Worm (Caenorhabditis elegans) whole organism, L4/young adult: ENCODE results near the gene moc-3.

ENCODE experiments used
- W03F9.2 ChIP-seq: fragments of 150-350 bp; optimal IDR thresholded peaks from 2 replicates; lab custom pipeline; 2014; ENCODE audit warnings: missing biosample characterization, missing genetic modification characterization
- dao-5 ChIP-seq: sonication (generic microtip); optimal IDR thresholded peaks from 2 replicates; lab custom pipeline; 2016; ENCODE audit warnings: missing genotype, missing genetic modification characterization, moderate library complexity, missing compliant biosample characterization
- him-1 ChIP-seq: sonication (generic microtip); optimal IDR thresholded peaks from 2 replicates; lab custom pipeline; 2016; ENCODE audit warnings: missing genotype, missing genetic modification reagents, missing genetic modification characterization, missing compliant biosample characterization

moc-3 gene

DNA sequence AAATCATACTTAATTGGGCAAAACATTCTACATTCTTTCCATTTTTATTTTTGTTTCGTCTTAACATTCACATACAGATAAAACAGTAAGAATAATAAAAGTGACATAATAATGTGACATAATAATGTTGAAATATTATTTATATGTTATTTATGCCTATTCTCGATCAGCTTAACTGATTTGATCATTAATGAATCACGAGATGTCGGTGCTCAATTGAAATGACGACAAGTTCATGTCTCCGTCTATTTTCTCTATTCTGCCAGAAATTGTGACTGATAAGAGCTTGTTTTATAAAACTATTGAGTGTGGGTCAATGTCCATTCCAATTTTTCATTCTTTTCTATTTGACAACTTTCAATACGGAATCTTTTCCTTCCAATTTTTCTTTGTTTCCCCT lies 21.4 kb downstream of the moc-3 start:
- TF ChIP-seq dao-5 (tag; lab: Kevin White, UChicago) (no peak), W03F9.2 (no peak), him-1 (tag; lab: Kevin White, UChicago) (no peak)

DNA sequence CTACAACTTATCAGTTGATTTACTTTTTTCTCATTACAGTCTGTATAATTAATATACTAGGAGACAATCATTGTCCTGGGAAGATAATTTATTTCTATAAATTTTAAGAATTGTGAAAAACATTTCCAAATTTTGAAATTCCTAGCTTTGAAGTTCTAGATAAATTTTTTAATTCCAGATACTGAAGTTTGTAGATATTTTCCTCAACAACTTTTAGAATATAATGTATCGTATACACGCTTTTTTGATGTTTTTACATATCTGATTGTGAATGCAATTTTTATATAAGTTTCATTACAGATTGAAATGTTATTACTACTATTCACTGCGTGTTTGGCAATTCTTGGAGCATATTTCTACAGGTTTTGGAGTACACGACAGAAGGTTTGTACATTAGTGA lies 21.8 kb downstream of the moc-3 start, which contains the start of gene faah-2:
faah-2 (plus strand) TSS at position 301 of the 400 bp plus-strand sequence.
- TF ChIP-seq him-1 (tag; lab: Kevin White, UChicago) (no peak), W03F9.2 (no peak), dao-5 (tag; lab: Kevin White, UChicago) (no peak)

- TF ChIP-seq W03F9.2 (no peak), dao-5 (tag; lab: Kevin White, UChicago) (no peak), him-1 (tag; lab: Kevin White, UChicago) (no peak)
These were observed 22.3 kb downstream of the moc-3 start for ce11 chrIV:8152688-8153087.

DNA sequence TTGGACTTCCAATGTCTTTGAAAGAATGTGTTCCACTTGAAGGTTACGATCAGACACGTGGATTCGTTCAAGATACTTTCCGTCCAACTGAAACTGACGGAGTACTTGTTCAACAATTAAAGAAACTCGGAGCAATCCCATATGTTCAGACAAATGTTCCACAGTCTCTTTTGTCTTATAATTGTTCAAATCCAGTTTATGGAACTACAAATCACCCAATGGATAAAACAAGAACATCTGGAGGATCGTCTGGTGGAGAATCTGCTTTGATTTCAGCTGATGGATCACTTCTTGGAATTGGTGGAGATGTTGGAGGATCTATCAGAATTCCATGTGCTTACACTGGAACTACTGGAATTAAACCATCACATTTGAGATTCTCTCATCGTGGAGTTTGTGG lies 22.8 kb downstream of the moc-3 start:
- TF ChIP-seq dao-5 (tag; lab: Kevin White, UChicago) (no peak), W03F9.2 (no peak), him-1 (tag; lab: Kevin White, UChicago) (no peak)

DNA sequence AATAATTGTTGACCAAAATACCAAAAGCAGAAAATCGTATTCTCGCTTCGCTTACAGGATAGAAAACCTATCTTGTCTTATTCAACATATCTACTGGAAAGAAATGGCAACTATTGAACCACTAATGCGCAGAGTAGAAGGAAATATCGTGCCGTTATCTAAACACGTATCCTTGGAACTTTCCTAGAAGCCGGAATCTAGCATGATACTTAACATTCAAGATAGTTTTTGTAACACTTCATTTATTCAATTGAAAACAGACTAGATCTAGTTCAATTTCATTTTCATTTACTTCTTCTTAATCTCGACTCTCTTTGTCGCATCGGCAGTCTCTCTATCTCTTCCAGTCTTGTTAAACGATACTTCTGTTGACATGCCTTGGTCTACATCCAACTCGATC lies 24.6 kb downstream of the moc-3 start:
- TF ChIP-seq W03F9.2 (no peak), dao-5 (tag; lab: Kevin White, UChicago) (no peak), him-1 (tag; lab: Kevin White, UChicago) (no peak)

DNA sequence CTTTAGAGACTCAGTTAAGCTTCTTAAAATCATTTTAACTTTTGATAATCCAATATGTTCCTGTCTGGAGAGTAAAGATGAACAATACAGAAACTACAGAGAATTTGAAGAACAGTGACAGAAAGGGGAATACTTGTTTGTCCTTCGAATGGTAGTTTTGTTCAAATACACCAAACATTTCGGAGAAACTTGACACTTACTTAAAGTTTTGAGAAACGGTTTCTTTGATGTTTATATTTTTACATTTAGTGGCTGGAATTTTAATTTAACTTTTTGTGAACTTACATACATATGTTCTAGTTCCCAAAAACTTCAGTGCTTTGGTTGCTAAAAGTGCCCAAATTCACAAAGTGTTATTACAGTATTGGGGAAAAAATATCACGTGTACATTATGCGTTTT lies 26.8 kb downstream of the moc-3 start, which contains the start of gene B0218.5:
B0218.5 (minus strand) TSS at position 101 of the 400 bp plus-strand sequence.
- TF ChIP-seq W03F9.2 (no peak), him-1 (tag; lab: Kevin White, UChicago) (no peak), dao-5 (tag; lab: Kevin White, UChicago) (no peak)

ce11 chrIV:8159087-8159486 lies 28.7 kb downstream of the moc-3 start, which contains the start of gene faah-1:
faah-1 (plus strand) TSS chrIV:8159387.
- no peak for TF ChIP-seq dao-5 (tag; lab: Kevin White, UChicago)

DNA sequence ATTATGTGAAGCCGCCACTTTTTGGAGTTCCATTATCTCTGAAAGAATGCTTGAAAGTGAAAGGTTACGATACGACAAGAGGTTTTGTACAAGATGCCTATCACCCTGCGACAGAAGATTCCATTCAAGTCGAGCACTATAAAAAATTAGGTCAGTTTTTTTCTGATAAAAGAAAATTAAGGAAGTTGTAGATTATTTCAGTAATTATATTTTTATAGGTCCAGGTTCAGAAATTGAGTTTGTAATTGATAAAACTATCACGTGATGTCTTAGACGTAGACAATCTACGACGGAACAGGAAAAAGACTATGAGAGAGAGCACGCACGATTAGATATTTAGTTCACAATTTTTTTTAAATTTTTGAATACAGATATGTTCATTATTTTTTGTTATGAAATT lies 29.6 kb downstream of the moc-3 start:
- no peak for TF ChIP-seq W03F9.2
- TF ChIP-seq him-1 (tag; lab: Kevin White, UChicago) = no peak
- no peak for TF ChIP-seq dao-5 (tag; lab: Kevin White, UChicago)

ce11 chrIV:8161774-8162173 lies 31.4 kb downstream of the moc-3 start:
- TF ChIP-seq W03F9.2 (no peak), him-1 (tag; lab: Kevin White, UChicago) (no peak)

ce11 chrIV:8163687-8164086 lies 33.3 kb downstream of the moc-3 start, which contains the start of gene clec-51:
clec-51 (minus strand) TSS chrIV:8163800.
- TF ChIP-seq dao-5 (tag; lab: Kevin White, UChicago) = no peak
- no peak for TF ChIP-seq him-1 (tag; lab: Kevin White, UChicago)
- no peak for TF ChIP-seq W03F9.2

DNA sequence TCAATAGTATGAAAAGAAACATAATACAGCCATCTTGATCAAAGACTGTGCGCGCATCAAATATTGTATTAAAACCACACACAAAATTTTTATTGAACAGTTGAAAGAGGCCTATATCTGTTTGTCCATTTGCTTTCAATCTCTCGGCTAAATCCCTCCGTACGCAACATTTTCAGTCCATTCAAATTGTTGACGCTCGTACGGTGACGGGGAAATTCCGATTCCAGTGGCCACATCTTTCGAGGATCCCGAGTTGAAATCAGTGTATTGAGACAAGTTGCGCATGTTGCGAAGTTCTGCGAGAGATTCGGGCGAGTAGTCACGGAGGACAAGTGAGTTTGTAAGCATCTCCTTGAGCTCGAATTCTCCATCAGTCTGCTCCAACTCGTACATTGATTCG lies 34.2 kb downstream of the moc-3 start:
- TF ChIP-seq W03F9.2 (no peak), dao-5 (tag; lab: Kevin White, UChicago) (no peak), him-1 (tag; lab: Kevin White, UChicago) (no peak)

ce11 chrIV:8165950-8166349 lies 35.6 kb downstream of the moc-3 start, which contains the start of gene B0218.7:
B0218.7 (minus strand) TSS chrIV:8166050.
- no peak for TF ChIP-seq W03F9.2
- no peak for TF ChIP-seq dao-5 (tag; lab: Kevin White, UChicago)
- TF ChIP-seq him-1 (tag; lab: Kevin White, UChicago) = no peak

ce11 chrIV:8168660-8169059 lies 38.3 kb downstream of the moc-3 start, which contains the start of gene clec-52:
clec-52 (minus strand) TSS chrIV:8168760.
- TF ChIP-seq W03F9.2 (no peak), dao-5 (tag; lab: Kevin White, UChicago) (no peak), him-1 (tag; lab: Kevin White, UChicago) (no peak)

- TF ChIP-seq W03F9.2 (no peak), dao-5 (tag; lab: Kevin White, UChicago) (no peak), him-1 (tag; lab: Kevin White, UChicago) (no peak)
These were observed 39.3 kb downstream of the moc-3 start, which contains the start of gene C07G1.15 for ce11 chrIV:8169674-8170073. C07G1.15 (plus strand) TSS chrIV:8169974.

DNA sequence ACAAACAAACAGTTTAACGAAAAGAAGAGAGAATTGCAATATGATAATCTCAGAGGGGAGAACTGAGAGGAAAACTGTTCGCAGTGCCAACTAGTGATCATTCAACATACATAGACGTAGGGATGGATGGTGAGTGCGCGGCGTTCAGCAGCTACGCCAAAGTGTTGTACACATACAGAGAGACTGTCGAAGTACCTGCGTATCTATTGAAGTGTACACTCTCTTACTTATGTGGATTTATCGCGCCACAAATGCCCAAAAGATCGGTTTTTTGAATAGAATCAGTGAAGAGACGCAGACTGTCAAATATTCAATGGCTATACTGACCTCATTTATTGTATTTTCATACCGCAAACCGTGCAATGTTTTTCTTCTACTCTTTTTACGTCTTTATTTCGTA lies 39.9 kb downstream of the moc-3 start:
- TF ChIP-seq W03F9.2 (no peak), dao-5 (tag; lab: Kevin White, UChicago) (no peak), him-1 (tag; lab: Kevin White, UChicago) (no peak)
